Worm (Caenorhabditis elegans) whole organism, L3 larva: ENCODE results near the gene F40A3.2.

ENCODE experiments used
- ceh-82 ChIP-seq: fragments of 150-350 bp; optimal IDR thresholded peaks from 2 replicates; lab custom pipeline; 2014; ENCODE audit warnings: missing biosample characterization, missing genetic modification characterization
- eor-1 ChIP-seq, 2 experiments: fragments of 150-350 bp; optimal IDR thresholded peaks; 2 replicates each; lab custom pipeline; 2014 to 2018; ENCODE audit warnings: missing biosample characterization in 2 of 2, missing genetic modification characterization in 2 of 2
- lin-15B ChIP-seq: fragments of 150-350 bp; optimal IDR thresholded peaks from 2 replicates; lab custom pipeline; 2014; ENCODE audit warnings: missing biosample characterization, missing genetic modification characterization
- nfya-1 ChIP-seq: sonication (generic microtip); optimal IDR thresholded peaks from 2 replicates; lab custom pipeline; 2017; ENCODE audit warnings: missing genetic modification characterization, mild to moderate bottlenecking, missing compliant biosample characterization, antibody characterized with exemption, moderate library complexity; ENCODE audit not compliant: insufficient read depth
- nhr-11 ChIP-seq: fragments of 150-350 bp; optimal IDR thresholded peaks from 2 replicates; lab custom pipeline; 2014; ENCODE audit warnings: missing biosample characterization, missing genetic modification characterization
- nhr-12 ChIP-seq: fragments of 150-350 bp; optimal IDR thresholded peaks from 2 replicates; lab custom pipeline; 2014; ENCODE audit warnings: missing biosample characterization, missing genetic modification characterization
- nhr-237 ChIP-seq: fragments of 150-350 bp; optimal IDR thresholded peaks from 2 replicates; lab custom pipeline; 2014; ENCODE audit warnings: missing biosample characterization, missing genetic modification characterization
- nhr-25 ChIP-seq: sonication (generic microtip); optimal IDR thresholded peaks from 2 replicates; lab custom pipeline; 2017; ENCODE audit warnings: missing biosample characterization, missing genetic modification characterization
- tbx-2 ChIP-seq: sonication (generic microtip); optimal IDR thresholded peaks from 2 replicates; lab custom pipeline; 2016; ENCODE audit warnings: mild to moderate bottlenecking, missing genetic modification characterization, missing compliant biosample characterization
- unc-39 ChIP-seq: sonication (generic microtip); optimal IDR thresholded peaks from 4 replicates; lab custom pipeline; 2017; ENCODE audit warnings: missing biosample characterization, missing genetic modification characterization

DNA sequence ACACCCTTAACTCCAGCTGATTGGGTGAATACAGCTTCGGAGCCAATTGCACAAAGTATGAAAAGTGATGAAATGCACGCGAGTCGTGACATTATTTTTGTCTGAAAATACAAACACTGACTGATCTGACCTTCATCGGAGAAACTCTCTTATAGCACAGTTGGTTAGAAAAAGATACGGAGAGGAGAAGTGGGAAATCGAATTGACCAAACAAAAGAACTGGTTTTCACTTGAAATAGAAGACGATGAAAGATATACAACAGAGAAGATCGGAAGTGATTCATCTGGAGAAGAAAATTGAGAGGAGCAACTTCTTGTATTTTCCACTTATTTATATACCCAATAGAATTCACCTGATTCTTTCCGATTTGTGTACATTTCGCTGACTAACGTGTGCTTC, 40.9 kb upstream of the F40A3.2 start, which contains the start of gene ttr-33:
- no peak for TF ChIP-seq nhr-12 (tag; lab: Kevin White, UChicago)
- TF ChIP-seq lin-15B, result no peak
- TF ChIP-seq nhr-11 (tag; lab: Kevin White, UChicago), result no peak
- TF ChIP-seq tbx-2 (tag; lab: Kevin White, UChicago), result no peak
- no peak for TF ChIP-seq eor-1 (tag; optimal IDR thresholded peaks at IDR 0.05; lab: Kevin White, UChicago)
- TF ChIP-seq nfya-1 (tag; lab: Kevin White, UChicago), result no peak
- TF ChIP-seq ceh-82 (tag; lab: Kevin White, UChicago), result no peak
- no peak for TF ChIP-seq nhr-25 (tag; lab: Kevin White, UChicago)
- TF ChIP-seq unc-39 (tag; lab: Kevin White, UChicago), result no peak
- TF ChIP-seq nhr-237, result no peak
